Fruit fly (Drosophila melanogaster) whole organism, embryonic: ENCODE results near the gene bark.

Source experiments
- Ada2b ChIP-seq: fragments of 200-800 bp; sonication (Bioruptor generic); IDR thresholded peaks from 2 replicates; pipeline ENCODE4 v1.3.6; 2022; ENCODE audit warnings: missing biosample characterization, missing genetic modification characterization
- CG10366 ChIP-seq: fragments of 200-800 bp; sonication (Bioruptor generic); IDR thresholded peaks from 2 replicates; pipeline ENCODE4 v1.3.6; 2022; ENCODE audit warnings: missing biosample characterization, missing genetic modification characterization
- CG10543 ChIP-seq: fragments of 200-800 bp; sonication (Bioruptor generic); optimal IDR thresholded peaks from 3 replicates; lab custom pipeline; 2017; ENCODE audit warnings: missing biosample characterization, mild to moderate bottlenecking, missing genetic modification characterization, moderate library complexity
- CG10959 ChIP-seq: fragments of 200-800 bp; sonication (Bioruptor generic); IDR thresholded peaks from 2 replicates; pipeline ENCODE4 v1.3.6; 2022; ENCODE audit warnings: missing biosample characterization, missing genetic modification characterization
- CG11504 ChIP-seq: fragments of 200-800 bp; sonication (Bioruptor generic); optimal IDR thresholded peaks from 3 replicates; lab custom pipeline; 2019; ENCODE audit warnings: missing biosample characterization, mild to moderate bottlenecking, missing genetic modification characterization, moderate library complexity
- CG12071 ChIP-seq: fragments of 200-800 bp; sonication (Bioruptor generic); optimal IDR thresholded peaks from 3 replicates; lab custom pipeline; 2018; ENCODE audit warnings: missing biosample characterization, mild to moderate bottlenecking, missing genetic modification characterization
- CG13123 ChIP-seq: fragments of 200-800 bp; sonication (Bioruptor generic); optimal IDR thresholded peaks from 2 replicates; lab custom pipeline; 2016; ENCODE audit warnings: missing biosample characterization, missing genetic modification characterization
- CG13424 ChIP-seq: fragments of 200-800 bp; sonication (Bioruptor generic); optimal IDR thresholded peaks from 2 replicates; lab custom pipeline; 2019; ENCODE audit warnings: missing biosample characterization, mild to moderate bottlenecking, missing genetic modification characterization, moderate library complexity
- CG14710 ChIP-seq: fragments of 200-800 bp; sonication (Bioruptor generic); optimal IDR thresholded peaks from 3 replicates; lab custom pipeline; 2019; ENCODE audit warnings: missing biosample characterization, mild to moderate bottlenecking, missing genetic modification characterization, moderate library complexity
- CG1603 ChIP-seq: fragments of 200-800 bp; sonication (Bioruptor generic); optimal IDR thresholded peaks from 2 replicates; lab custom pipeline; 2019; ENCODE audit warnings: missing biosample characterization, mild to moderate bottlenecking, missing genetic modification characterization, moderate library complexity
- CG17912 ChIP-seq: fragments of 200-800 bp; sonication (Bioruptor generic); optimal IDR thresholded peaks from 2 replicates; lab custom pipeline; 2018; ENCODE audit warnings: missing biosample characterization, mild to moderate bottlenecking, missing genetic modification characterization
- CG18619 ChIP-seq: fragments of 200-800 bp; sonication (Bioruptor generic); optimal IDR thresholded peaks from 3 replicates; lab custom pipeline; 2017; ENCODE audit warnings: missing biosample characterization, mild to moderate bottlenecking, missing genetic modification characterization
- CG30403 ChIP-seq: fragments of 200-800 bp; sonication (Bioruptor generic); optimal IDR thresholded peaks from 3 replicates; lab custom pipeline; 2016; ENCODE audit warnings: missing biosample characterization, missing genetic modification characterization
- CG31388 ChIP-seq: fragments of 200-800 bp; sonication (Bioruptor generic); optimal IDR thresholded peaks from 2 replicates; lab custom pipeline; 2016; ENCODE audit warnings: missing biosample characterization, missing genetic modification characterization
- CG32772 ChIP-seq: fragments of 200-800 bp; sonication (Bioruptor generic); IDR thresholded peaks from 2 replicates; pipeline ENCODE4 v1.3.6; 2022; ENCODE audit warnings: missing biosample characterization, missing genetic modification characterization
- CG33213 ChIP-seq: fragments of 200-800 bp; sonication (Bioruptor generic); optimal IDR thresholded peaks from 3 replicates; lab custom pipeline; 2016; ENCODE audit warnings: missing biosample characterization, missing genetic modification characterization
- CG4360 ChIP-seq: fragments of 200-800 bp; sonication (Bioruptor generic); IDR thresholded peaks from 2 replicates; pipeline ENCODE4 v1.3.6; 2022; ENCODE audit warnings: missing biosample characterization, missing genetic modification characterization
- CG7271 ChIP-seq: fragments of 200-800 bp; sonication (Bioruptor generic); optimal IDR thresholded peaks from 2 replicates; lab custom pipeline; 2018; ENCODE audit warnings: missing biosample characterization, mild to moderate bottlenecking, missing genetic modification characterization, moderate library complexity
- CG7745 ChIP-seq: fragments of 200-800 bp; sonication (Bioruptor generic); optimal IDR thresholded peaks from 2 replicates; lab custom pipeline; 2018; ENCODE audit warnings: missing biosample characterization, mild to moderate bottlenecking, missing genetic modification characterization, moderate library complexity
- CG9609 ChIP-seq: fragments of 200-800 bp; sonication (Bioruptor generic); optimal IDR thresholded peaks from 3 replicates; lab custom pipeline; 2016; ENCODE audit warnings: missing biosample characterization, missing genetic modification characterization
- CG9727 ChIP-seq: fragments of 200-800 bp; sonication (Bioruptor generic); optimal IDR thresholded peaks from 3 replicates; lab custom pipeline; 2017; ENCODE audit warnings: missing biosample characterization, mild to moderate bottlenecking, missing genetic modification characterization
- HLHmδ ChIP-seq: fragments of 200-800 bp; sonication (Bioruptor generic); optimal IDR thresholded peaks from 2 replicates; lab custom pipeline; 2018; ENCODE audit warnings: missing biosample characterization, mild to moderate bottlenecking, missing genetic modification characterization, moderate library complexity
- Hey ChIP-seq: fragments of 200-800 bp; sonication (Bioruptor generic); optimal IDR thresholded peaks from 3 replicates; lab custom pipeline; 2018; ENCODE audit warnings: missing biosample characterization, mild to moderate bottlenecking, missing genetic modification characterization
- Oli ChIP-seq: fragments of 200-800 bp; sonication (Bioruptor generic); optimal IDR thresholded peaks from 2 replicates; lab custom pipeline; 2018; ENCODE audit warnings: missing biosample characterization, mild to moderate bottlenecking, missing genetic modification characterization, moderate library complexity
- Ravus ChIP-seq: fragments of 200-800 bp; sonication (Bioruptor generic); IDR thresholded peaks from 2 replicates; pipeline ENCODE4 v1.3.6; 2022; ENCODE audit warnings: missing biosample characterization, missing genetic modification characterization
- Scr ChIP-seq: fragments of 200-800 bp; sonication (Bioruptor generic); IDR thresholded peaks from 2 replicates; pipeline ENCODE4 v1.3.6; 2022; ENCODE audit warnings: missing biosample characterization, missing genetic modification characterization; ENCODE audit not compliant: partially characterized antibody
- Stat92E ChIP-seq, 3 experiments: fragments of >200 bp in 2 of 3; fragments of 200-800 bp in 1 of 3; sonication (Bioruptor generic) in 1 of 3; optimal IDR thresholded peaks; 2 replicates each; lab custom pipeline; 2017 to 2019; ENCODE audit warnings: missing biosample characterization in 3 of 3, missing genetic modification characterization in 3 of 3, mild to moderate bottlenecking in 1 of 3, moderate library complexity in 1 of 3
- ac ChIP-seq: fragments of 200-800 bp; sonication (Bioruptor generic); optimal IDR thresholded peaks from 3 replicates; lab custom pipeline; 2017; ENCODE audit warnings: missing biosample characterization, mild to moderate bottlenecking, missing genetic modification characterization
- amos ChIP-seq: fragments of 200-800 bp; sonication (Bioruptor generic); IDR thresholded peaks from 2 replicates; pipeline ENCODE4 v1.3.6; 2022; ENCODE audit warnings: missing biosample characterization, missing genetic modification characterization; ENCODE audit not compliant: partially characterized antibody
- ap ChIP-seq: fragments of 200-800 bp; sonication (Bioruptor generic); IDR thresholded peaks from 2 replicates; pipeline ENCODE4 v1.3.6; 2022; ENCODE audit warnings: missing biosample characterization, missing genetic modification characterization
- btn ChIP-seq: fragments of 200-800 bp; sonication (Bioruptor generic); optimal IDR thresholded peaks from 2 replicates; lab custom pipeline; 2016; ENCODE audit warnings: missing biosample characterization, missing genetic modification characterization
- caup ChIP-seq: fragments of 200-800 bp; sonication (Bioruptor generic); optimal IDR thresholded peaks from 3 replicates; lab custom pipeline; 2017; ENCODE audit warnings: missing biosample characterization, mild to moderate bottlenecking, missing genetic modification characterization, moderate library complexity; ENCODE audit not compliant: severe bottlenecking
- cwo ChIP-seq: fragments of 200-800 bp; sonication (Bioruptor generic); optimal IDR thresholded peaks from 3 replicates; lab custom pipeline; 2017; ENCODE audit warnings: missing biosample characterization, missing genetic modification characterization, mild to moderate bottlenecking, moderate library complexity, missing genetic modification reagents
- esg ChIP-seq: fragments of 200-800 bp; sonication (Bioruptor generic); conservative IDR thresholded peaks from 2 replicates; pipeline ENCODE4 v1.3.6; 2022; ENCODE audit warnings: missing biosample characterization, missing genetic modification characterization
- exex ChIP-seq: fragments of 200-800 bp; sonication (Bioruptor generic); optimal IDR thresholded peaks from 4 replicates; lab custom pipeline; 2018; ENCODE audit warnings: missing biosample characterization, mild to moderate bottlenecking, missing genetic modification characterization, moderate library complexity
- gce ChIP-seq: fragments of 200-800 bp; sonication (Bioruptor generic); IDR thresholded peaks from 3 replicates; pipeline ENCODE4 v1.3.6; 2022; ENCODE audit warnings: missing biosample characterization, missing genetic modification characterization
- gsb-n ChIP-seq: fragments of 200-800 bp; sonication (Bioruptor generic); optimal IDR thresholded peaks from 3 replicates; lab custom pipeline; 2018; ENCODE audit warnings: missing biosample characterization, mild to moderate bottlenecking, missing genetic modification characterization
- h ChIP-seq: fragments of >200 bp; optimal IDR thresholded peaks from 2 replicates; lab custom pipeline; 2017
- ham ChIP-seq: fragments of 200-800 bp; sonication (Bioruptor generic); IDR thresholded peaks from 2 replicates; pipeline ENCODE4 v1.3.6; 2022; ENCODE audit warnings: missing biosample characterization, missing genetic modification characterization
- insv ChIP-seq, 2 experiments: fragments of 200-800 bp; sonication (Bioruptor generic); optimal IDR thresholded peaks; 3 replicates each; lab custom pipeline; 2016 to 2018; ENCODE audit warnings: missing biosample characterization in 2 of 2, missing genetic modification characterization in 2 of 2
- lilli ChIP-seq: fragments of 200-800 bp; sonication (Bioruptor generic); optimal IDR thresholded peaks from 3 replicates; lab custom pipeline; 2016; ENCODE audit warnings: missing biosample characterization, missing genetic modification characterization
- pb ChIP-seq: fragments of 200-800 bp; sonication (Bioruptor generic); optimal IDR thresholded peaks from 3 replicates; lab custom pipeline; 2016; ENCODE audit warnings: missing biosample characterization, missing genetic modification characterization
- pfk ChIP-seq: fragments of 200-800 bp; sonication (Bioruptor generic); optimal IDR thresholded peaks from 2 replicates; lab custom pipeline; 2018; ENCODE audit warnings: missing biosample characterization, mild to moderate bottlenecking, missing genetic modification characterization, moderate library complexity
- pros ChIP-seq: fragments of 200-800 bp; sonication (Bioruptor generic); optimal IDR thresholded peaks from 3 replicates; lab custom pipeline; 2019; ENCODE audit warnings: missing biosample characterization, mild to moderate bottlenecking, missing genetic modification characterization, moderate library complexity
- sc ChIP-seq, 3 experiments: fragments of >200 bp in 2 of 3; fragments of 200-800 bp in 1 of 3; sonication (Bioruptor generic) in 1 of 3; optimal IDR thresholded peaks; 2 replicates in 2 of 3; 3 replicates in 1 of 3; lab custom pipeline; 2017; ENCODE audit warnings: mild to moderate bottlenecking in 1 of 3, missing biosample characterization in 1 of 3, missing genetic modification characterization in 1 of 3, missing genetic modification reagents in 1 of 3
- sens-2 ChIP-seq: fragments of 200-800 bp; sonication (Bioruptor generic); IDR thresholded peaks from 2 replicates; pipeline ENCODE4 v1.3.6; 2022; ENCODE audit warnings: missing biosample characterization, missing genetic modification characterization
- shn ChIP-seq: fragments of 200-800 bp; sonication (Bioruptor generic); optimal IDR thresholded peaks from 3 replicates; lab custom pipeline; 2016; ENCODE audit warnings: missing biosample characterization, missing genetic modification characterization
- sisA ChIP-seq: fragments of 200-800 bp; sonication (Bioruptor generic); IDR thresholded peaks from 2 replicates; pipeline ENCODE4 v1.3.6; 2022; ENCODE audit warnings: missing biosample characterization, missing genetic modification characterization
- tgo ChIP-seq: fragments of 200-800 bp; sonication (Bioruptor generic); IDR thresholded peaks from 3 replicates; pipeline ENCODE4 v1.3.6; 2022; ENCODE audit warnings: missing biosample characterization, missing genetic modification characterization
- trem ChIP-seq: fragments of 200-800 bp; optimal IDR thresholded peaks from 3 replicates; lab custom pipeline; 2019; ENCODE audit warnings: missing biosample characterization, mild to moderate bottlenecking, missing genetic modification characterization, moderate library complexity

bark gene

DNA sequence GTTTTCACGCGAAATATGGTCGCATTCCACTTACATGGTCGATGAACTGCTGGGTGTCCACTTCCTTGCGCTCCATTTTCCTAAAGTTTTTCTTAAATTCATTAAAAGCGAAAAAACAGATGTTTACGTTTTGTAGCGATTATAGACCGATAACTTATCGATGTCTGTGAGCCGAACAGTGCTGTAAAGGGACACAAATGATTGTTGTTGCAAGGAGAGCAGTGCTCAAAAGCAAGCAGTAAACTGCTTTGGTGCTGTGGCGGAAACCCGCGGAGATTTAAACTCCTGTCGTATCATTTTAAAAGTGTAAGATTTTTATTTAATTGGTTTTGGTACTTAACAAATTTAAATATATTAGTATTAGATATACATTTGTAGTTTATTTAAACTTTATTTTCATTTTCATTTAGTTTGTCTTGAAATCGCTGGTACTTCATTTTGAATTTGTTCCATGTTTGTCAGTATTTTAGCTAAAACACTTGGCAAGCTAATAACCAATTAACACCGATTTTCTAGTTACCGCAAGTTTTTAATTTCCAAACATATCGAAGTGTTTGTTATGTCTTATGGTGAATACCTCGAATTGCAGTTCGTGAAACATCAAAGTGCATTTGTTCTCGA, 26.4 kb downstream of the bark start, which contains the start of gene CG3407 (continued):
- no peak for TF ChIP-seq CG32772 (GFP tag; lab: Robert Waterston, UW)
- TF ChIP-seq CG10543 (GFP tag; lab: Kevin White, UChicago), result peak; percentile 29
- peak; percentile 64 for TF ChIP-seq lilli (GFP tag; lab: Kevin White, UChicago)
- no peak for TF ChIP-seq pros
- TF ChIP-seq CG9609 (GFP tag; lab: Kevin White, UChicago), result peak; percentile 49
- TF ChIP-seq exex (tag; lab: Kevin White, UChicago), result no peak
- peak; percentile 59 for TF ChIP-seq shn
- TF ChIP-seq h, result no peak
- peak in 1 of 3 experiments; percentile 47 for TF ChIP-seq Stat92E (GFP tag; optimal IDR thresholded peaks at IDR 0.05; lab: Kevin White, UChicago)
- peak; percentile 42 for TF ChIP-seq CG13123 (GFP tag; lab: Kevin White, UChicago)
- TF ChIP-seq ac (GFP tag; lab: Kevin White, UChicago), result no peak
- TF ChIP-seq CG11504, result no peak
- no peak for TF ChIP-seq Ada2b
- TF ChIP-seq insv (GFP tag; optimal IDR thresholded peaks at IDR 0.05; lab: Kevin White, UChicago), result no peak
- TF ChIP-seq sc (optimal IDR thresholded peaks at IDR 0.05; lab: Kevin White, UChicago), result no peak
- no peak for TF ChIP-seq sc (GFP tag; optimal IDR thresholded peaks at IDR 0.05; lab: Kevin White, UChicago)
- peak; percentile 56 for TF ChIP-seq CG14710 (tag; lab: Kevin White, UChicago)
- no peak for TF ChIP-seq sens-2 (GFP tag; lab: Robert Waterston, UW)
- no peak for TF ChIP-seq Oli (tag; lab: Kevin White, UChicago)
- peak; percentile 86 for TF ChIP-seq CG1603
- TF ChIP-seq gsb-n (tag; lab: Kevin White, UChicago), result no peak
- TF ChIP-seq CG31388 (GFP tag; lab: Kevin White, UChicago), result no peak
- no peak for TF ChIP-seq CG13424
- peak; percentile 61 for TF ChIP-seq CG33213 (GFP tag; lab: Kevin White, UChicago)
- no peak for TF ChIP-seq CG10959 (GFP tag; lab: Robert Waterston, UW)
- TF ChIP-seq ap (GFP tag; lab: Robert Waterston, UW), result no peak
- no peak for TF ChIP-seq CG12071 (GFP tag; lab: Kevin White, UChicago)
- no peak for TF ChIP-seq Hey (tag; lab: Kevin White, UChicago)
- no peak for TF ChIP-seq esg (GFP tag; lab: Robert Waterston, UW)
- no peak for TF ChIP-seq CG7271 (tag; lab: Kevin White, UChicago)
- TF ChIP-seq pb (GFP tag; lab: Kevin White, UChicago), result no peak
- no peak for TF ChIP-seq Ravus (GFP tag; lab: Robert Waterston, UW)
- TF ChIP-seq caup (GFP tag; lab: Kevin White, UChicago), result no peak
- no peak for TF ChIP-seq cwo (GFP tag; lab: Kevin White, UChicago)
- TF ChIP-seq gce (GFP tag; lab: Robert Waterston, UW), result no peak
- no peak for TF ChIP-seq CG9727 (GFP tag; lab: Kevin White, UChicago)
- no peak for TF ChIP-seq HLHmδ
- TF ChIP-seq btn (GFP tag; lab: Kevin White, UChicago), result no peak
- TF ChIP-seq CG10366 (GFP tag; lab: Robert Waterston, UW), result no peak
- TF ChIP-seq amos (GFP tag; lab: Robert Waterston, UW), result peak; percentile 82
- TF ChIP-seq Scr, result peak; percentile 68
- no peak for TF ChIP-seq CG18619 (GFP tag; lab: Kevin White, UChicago)
- TF ChIP-seq sisA (GFP tag; lab: Robert Waterston, UW), result peak; percentile 40
- peak; percentile 62 for TF ChIP-seq CG30403
- TF ChIP-seq CG4360 (GFP tag; lab: Robert Waterston, UW), result peak; percentile 92
- no peak for TF ChIP-seq CG17912 (GFP tag; lab: Kevin White, UChicago)
- no peak for TF ChIP-seq CG7745 (tag; lab: Kevin White, UChicago)
- TF ChIP-seq tgo (GFP tag; lab: Robert Waterston, UW), result no peak
- peak; percentile 62 for TF ChIP-seq trem
- no peak for TF ChIP-seq ham (GFP tag; lab: Robert Waterston, UW)
- TF ChIP-seq pfk (GFP tag; lab: Kevin White, UChicago), result no peak
